Worm (Caenorhabditis elegans): Measurements from ENCODE around the gene scp-1.

scp-1 gene

ce11 chrII:9305575-9305974 is 28.2 kb upstream of the scp-1 start:
- TF ChIP-seq unc-39 (tag; optimal IDR thresholded peaks at IDR 0.05) (no peak), lin-39 (tag; optimal IDR thresholded peaks at IDR 0.05) (peak; percentile 48), fkh-10 (GFP tag; optimal IDR thresholded peaks at IDR 0.05) (peak; percentile 11)

ce11 chrII:9306835-9307234 is 27.0 kb upstream of the scp-1 start:
- TF ChIP-seq unc-62 (GFP tag; optimal IDR thresholded peaks at IDR 0.05) (peak; percentile 67), mdl-1 (tag; optimal IDR thresholded peaks at IDR 0.05) (no peak), aly-2 (tag; optimal IDR thresholded peaks at IDR 0.05) (no peak), lin-39 (tag; optimal IDR thresholded peaks at IDR 0.05) (peak; percentile 94), fos-1 (tag; optimal IDR thresholded peaks at IDR 0.05) (no peak), nfya-1 (tag; optimal IDR thresholded peaks at IDR 0.05; ENCODE audit: insufficient read depth) (peak; percentile 79), elt-2 (tag; optimal IDR thresholded peaks at IDR 0.05) (no peak), elt-3 (tag; optimal IDR thresholded peaks at IDR 0.05) (no peak), eor-1 (tag; optimal IDR thresholded peaks at IDR 0.05) (no peak), ceh-9 (tag; optimal IDR thresholded peaks at IDR 0.05) (no peak), ztf-4 (tag; optimal IDR thresholded peaks at IDR 0.05) (no peak), ama-1 (optimal IDR thresholded peaks at IDR 0.05) (no peak)

DNA sequence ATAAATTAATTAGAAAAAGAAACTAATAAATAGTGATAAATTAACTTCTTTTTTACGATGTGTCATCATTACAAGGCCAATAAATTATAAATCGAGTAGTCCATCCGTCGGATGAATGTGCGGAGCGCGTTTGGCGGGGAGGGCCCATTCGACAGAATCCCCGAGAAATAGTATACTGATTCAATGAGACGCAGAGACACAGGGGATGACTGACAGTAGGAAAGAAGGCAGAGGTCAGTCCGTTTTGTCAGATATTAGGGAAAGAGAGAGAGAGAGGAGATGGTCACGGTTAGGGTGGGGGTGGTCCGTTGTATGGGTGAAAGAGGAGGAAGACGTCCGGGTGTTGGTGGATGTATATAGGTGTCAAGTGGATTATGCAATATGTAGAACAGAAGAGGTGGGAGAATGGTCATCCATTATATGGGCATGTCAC is 25.2 kb upstream of the scp-1 start:
- peak; percentile 2 for TF ChIP-seq nfya-1 (tag; optimal IDR thresholded peaks at IDR 0.05; ENCODE audit: insufficient read depth)
- no peak for TF ChIP-seq ztf-4 (tag; optimal IDR thresholded peaks at IDR 0.05)
- TF ChIP-seq fos-1 (tag; optimal IDR thresholded peaks at IDR 0.05) = no peak
- TF ChIP-seq egl-5 (tag; optimal IDR thresholded peaks at IDR 0.05) = peak; percentile 34
- TF ChIP-seq elt-3 (tag; optimal IDR thresholded peaks at IDR 0.05) = no peak
- TF ChIP-seq lsy-12 (tag; optimal IDR thresholded peaks at IDR 0.05) = no peak

- TF ChIP-seq ama-1 (optimal IDR thresholded peaks at IDR 0.05) = no peak
- TF ChIP-seq nhr-237 (tag; optimal IDR thresholded peaks at IDR 0.05) = no peak
- TF ChIP-seq lsy-12 (tag; optimal IDR thresholded peaks at IDR 0.05) = no peak
- TF ChIP-seq sea-2 (GFP tag; optimal IDR thresholded peaks at IDR 0.05) = no peak
- no peak for TF ChIP-seq lin-39 (tag; optimal IDR thresholded peaks at IDR 0.05)
- TF ChIP-seq ceh-28 (tag; optimal IDR thresholded peaks at IDR 0.05) = no peak
- no peak for TF ChIP-seq ztf-4 (tag; optimal IDR thresholded peaks at IDR 0.05)
- TF ChIP-seq fkh-2 (tag; optimal IDR thresholded peaks at IDR 0.05) = no peak
- no peak for TF ChIP-seq hmg-11 (tag; optimal IDR thresholded peaks at IDR 0.05)
- TF ChIP-seq nhr-23 (tag; optimal IDR thresholded peaks at IDR 0.05) = no peak
- no peak for TF ChIP-seq ceh-9 (tag; optimal IDR thresholded peaks at IDR 0.05)
- no peak for TF ChIP-seq nhr-43 (tag; optimal IDR thresholded peaks at IDR 0.05; ENCODE audit: poor library complexity, severe bottlenecking)
- no peak for TF ChIP-seq daf-12 (tag; optimal IDR thresholded peaks at IDR 0.05)
- TF ChIP-seq nhr-25 (tag; optimal IDR thresholded peaks at IDR 0.05) = no peak
- no peak for TF ChIP-seq elt-1 (tag; optimal IDR thresholded peaks at IDR 0.05)
- TF ChIP-seq elt-3 (tag; optimal IDR thresholded peaks at IDR 0.05) = no peak
- no peak for TF ChIP-seq nhr-76 (tag; optimal IDR thresholded peaks at IDR 0.05)
- no peak for TF ChIP-seq aly-2 (tag; optimal IDR thresholded peaks at IDR 0.05)
Observed at ce11 chrII:9310204-9310603, 23.6 kb upstream of the scp-1 start, which contains the start of gene cam-1. Gene cam-1, minus strand, starts transcription at chrII:9310304.

DNA sequence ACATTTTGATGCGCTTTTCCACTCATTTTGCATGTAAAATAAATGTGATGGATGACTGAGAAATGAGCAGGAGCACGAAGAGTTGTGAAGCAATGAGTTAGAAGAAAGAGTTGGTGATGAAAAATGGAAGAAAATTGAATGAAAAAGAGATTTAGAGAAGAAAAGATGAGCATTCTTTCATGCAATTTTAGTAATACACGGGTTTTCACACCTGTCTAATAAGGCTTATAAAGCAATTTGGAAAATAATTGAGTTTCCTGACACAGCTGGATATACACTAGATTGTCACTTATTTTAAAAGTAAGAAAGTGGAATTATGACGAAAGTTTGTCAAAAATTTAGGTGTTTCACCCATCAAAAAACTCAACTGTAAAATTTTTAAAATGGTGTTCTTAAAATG is 23.0 kb upstream of the scp-1 start:
- no peak for TF ChIP-seq nfya-1 (tag; optimal IDR thresholded peaks at IDR 0.05; ENCODE audit: insufficient read depth)
- TF ChIP-seq lin-15B (tag; optimal IDR thresholded peaks at IDR 0.05) = no peak
- no peak for TF ChIP-seq lin-39 (tag; optimal IDR thresholded peaks at IDR 0.05)
- TF ChIP-seq ztf-4 (tag; optimal IDR thresholded peaks at IDR 0.05) = no peak
- TF ChIP-seq elt-3 (tag; optimal IDR thresholded peaks at IDR 0.05) = no peak
- no peak for TF ChIP-seq elt-2 (tag; optimal IDR thresholded peaks at IDR 0.05)
- no peak for TF ChIP-seq egl-5 (tag; optimal IDR thresholded peaks at IDR 0.05)
- no peak for TF ChIP-seq pqm-1 (tag; optimal IDR thresholded peaks at IDR 0.05)
- TF ChIP-seq nhr-43 (tag; optimal IDR thresholded peaks at IDR 0.05; ENCODE audit: poor library complexity, severe bottlenecking) = no peak
- no peak for TF ChIP-seq ceh-9 (tag; optimal IDR thresholded peaks at IDR 0.05)
- TF ChIP-seq nhr-12 (tag; optimal IDR thresholded peaks at IDR 0.05) = no peak
- no peak for TF ChIP-seq pha-4 (tag; optimal IDR thresholded peaks at IDR 0.05)
- TF ChIP-seq nhr-77 (tag; optimal IDR thresholded peaks at IDR 0.05) = no peak

DNA sequence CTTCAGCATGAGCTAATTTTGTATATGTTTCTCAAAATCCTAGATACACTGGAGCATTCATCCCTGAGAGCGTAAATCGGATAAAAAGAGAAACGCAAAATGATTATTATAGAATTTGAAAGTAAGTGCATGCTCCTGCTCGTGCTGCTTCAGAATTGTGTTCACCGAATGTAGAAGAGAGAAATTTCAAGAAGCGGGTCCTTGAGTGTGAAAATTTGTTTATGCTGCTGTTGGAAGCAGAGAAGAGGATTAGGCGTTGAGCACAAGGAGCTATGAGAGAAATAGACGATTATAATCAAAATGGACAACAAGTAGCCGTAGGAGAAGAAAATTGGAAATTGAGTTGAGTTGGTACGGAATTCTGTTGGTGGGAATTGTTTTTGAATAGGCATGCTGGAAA is 22.1 kb upstream of the scp-1 start:
- TF ChIP-seq fkh-10 (GFP tag; optimal IDR thresholded peaks at IDR 0.05) = peak; percentile 96
- TF ChIP-seq mml-1 (tag; optimal IDR thresholded peaks at IDR 0.05) = no peak
- no peak for TF ChIP-seq ama-1 (optimal IDR thresholded peaks at IDR 0.05)
- TF ChIP-seq eor-1 (tag; optimal IDR thresholded peaks at IDR 0.05) = no peak
- TF ChIP-seq nhr-28 (tag; optimal IDR thresholded peaks at IDR 0.05) = no peak
- peak; percentile 2 for TF ChIP-seq sea-2 (GFP tag; optimal IDR thresholded peaks at IDR 0.05)
- TF ChIP-seq nfya-1 (tag; optimal IDR thresholded peaks at IDR 0.05; ENCODE audit: insufficient read depth) = peak; percentile 9
